Worm (Caenorhabditis elegans): ENCODE data around the gene Y26G10.1.

Gene Y26G10.1

ce11 chrV:17732516-17732915 is 36.8 kb upstream of the Y26G10.1 start, which contains the start of gene twk-42:
Gene twk-42 (minus strand): TSS chrV:17732616.
- TF ChIP-seq lin-40 (tag; optimal IDR thresholded peaks at IDR 0.05) (no peak), zim-3 (tag; optimal IDR thresholded peaks at IDR 0.05) (no peak), hsf-1 (GFP tag; IDR thresholded peaks at IDR 0.05) (no peak), ccch-3 (GFP tag; optimal IDR thresholded peaks at IDR 0.05) (no peak), madf-10 (tag; optimal IDR thresholded peaks at IDR 0.05) (no peak), die-1 (tag; optimal IDR thresholded peaks at IDR 0.05) (no peak), F39B2.1 (GFP tag; IDR thresholded peaks at IDR 0.05) (no peak), tlf-1 (GFP tag; optimal IDR thresholded peaks at IDR 0.05) (no peak), nhr-120 (GFP tag; IDR thresholded peaks at IDR 0.05) (no peak), Y67H2A.10 (GFP tag; conservative IDR thresholded peaks at IDR 0.05) (no peak)

DNA sequence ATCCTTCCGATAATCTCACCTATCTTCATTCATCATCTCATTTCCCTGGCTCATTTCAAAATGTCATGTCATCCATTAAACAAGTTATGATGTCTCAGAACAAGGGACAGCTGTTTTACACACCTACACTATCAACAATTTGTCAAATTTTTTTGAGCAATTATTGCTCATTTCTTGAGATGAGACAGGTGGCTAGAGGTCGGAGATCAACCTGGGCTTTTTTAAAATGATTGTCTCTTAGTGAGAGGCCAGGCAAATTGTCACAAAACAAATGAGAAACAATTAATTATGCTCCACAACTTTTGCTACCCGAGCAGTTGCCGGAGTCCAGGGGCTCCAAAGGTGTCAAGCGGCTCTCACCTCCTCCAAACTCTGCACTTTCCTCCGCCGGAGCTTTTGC is 33.1 kb upstream of the Y26G10.1 start:
- TF ChIP-seq rpc-1 (optimal IDR thresholded peaks at IDR 0.05) (no peak), rpc-1 (tag; optimal IDR thresholded peaks at IDR 0.05) (no peak), B0336.3 (GFP tag; IDR thresholded peaks at IDR 0.05) (no peak), rec-8 (tag; optimal IDR thresholded peaks at IDR 0.05) (no peak), ekl-4 (GFP tag; IDR thresholded peaks at IDR 0.05) (no peak), mcd-1 (GFP tag; IDR thresholded peaks at IDR 0.05) (no peak), snpc-3.4 (tag; optimal IDR thresholded peaks at IDR 0.05) (no peak), Y95B8A.8 (GFP tag; IDR thresholded peaks at IDR 0.05) (no peak), somi-1 (GFP tag; optimal IDR thresholded peaks at IDR 0.05) (no peak), ccch-3 (GFP tag; optimal IDR thresholded peaks at IDR 0.05) (no peak), F57C9.4 (tag; optimal IDR thresholded peaks at IDR 0.05) (no peak), attf-3 (GFP tag; conservative IDR thresholded peaks at IDR 0.05) (no peak), hlh-12 (tag; optimal IDR thresholded peaks at IDR 0.05) (no peak), hmg-1.2 (GFP tag; IDR thresholded peaks at IDR 0.05) (no peak), madf-6 (GFP tag; IDR thresholded peaks at IDR 0.05) (no peak), mel-28 (tag; optimal IDR thresholded peaks at IDR 0.05; ENCODE audit: borderline replicate concordance) (no peak), tbp1 (GFP tag; optimal IDR thresholded peaks at IDR 0.05) (no peak), bed-2 (GFP tag; IDR thresholded peaks at IDR 0.05) (no peak), mxl-1 (tag; optimal IDR thresholded peaks at IDR 0.05) (no peak), hsf-1 (GFP tag; IDR thresholded peaks at IDR 0.05) (no peak), egl-44 (GFP tag; IDR thresholded peaks at IDR 0.05) (no peak)

DNA sequence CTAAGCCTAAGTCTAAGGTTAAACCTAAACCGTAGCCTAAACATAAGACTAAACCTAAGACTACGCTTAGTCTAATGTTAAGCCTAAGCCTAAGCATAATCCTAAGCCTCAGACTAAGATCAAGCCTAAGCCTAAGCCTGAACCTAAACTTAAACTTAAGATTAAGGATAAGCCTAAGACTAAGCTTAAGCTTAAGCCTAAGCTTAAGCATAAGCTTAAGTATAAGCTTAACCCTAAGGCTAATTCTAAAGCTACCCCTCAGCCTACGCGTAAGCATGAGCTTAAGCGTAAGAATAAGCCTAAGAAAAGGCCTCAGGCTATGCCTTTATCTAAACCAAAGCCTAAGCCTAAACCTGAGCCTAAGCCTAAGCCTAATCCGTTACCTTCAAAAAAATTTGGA is 32.6 kb upstream of the Y26G10.1 start:
- TF ChIP-seq snpc-3.4 (tag; optimal IDR thresholded peaks at IDR 0.05) (no peak), dpff-1 (tag; optimal IDR thresholded peaks at IDR 0.05) (no peak), fkh-3 (tag; optimal IDR thresholded peaks at IDR 0.05) (no peak), Y53G8AR.9 (GFP tag; conservative IDR thresholded peaks at IDR 0.05) (no peak), Y67H2A.10 (GFP tag; conservative IDR thresholded peaks at IDR 0.05) (no peak), aptf-2 (GFP tag; conservative IDR thresholded peaks at IDR 0.05) (no peak), hmg-20 (GFP tag; IDR thresholded peaks at IDR 0.05) (no peak), T07F8.4 (tag; optimal IDR thresholded peaks at IDR 0.05) (no peak)

DNA sequence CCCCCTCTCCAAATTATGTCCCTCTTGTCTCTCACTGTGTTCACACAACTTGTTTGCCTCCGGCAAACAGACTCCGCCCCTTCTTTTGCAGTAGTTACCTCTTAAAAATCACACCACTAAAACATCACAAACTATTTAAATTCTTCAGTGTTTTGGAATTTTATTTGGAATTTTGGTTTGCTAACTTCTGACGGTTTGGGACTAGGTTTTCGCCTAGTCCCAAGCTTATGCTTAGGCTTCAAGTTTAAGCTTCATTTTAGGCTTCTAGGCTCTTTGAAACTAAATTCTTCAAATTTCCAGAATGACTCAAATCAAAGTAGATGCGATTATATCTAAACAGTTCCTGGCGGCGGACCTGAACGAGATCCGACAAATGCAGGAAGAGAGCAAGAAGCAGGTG is 29.0 kb upstream of the Y26G10.1 start, which contains the start of gene fat-5:
TSS of gene fat-5 (plus strand) at position 301 of the 400 bp plus-strand sequence.
- TF ChIP-seq F57A8.1 (GFP tag; optimal IDR thresholded peaks at IDR 0.05) (no peak), bed-2 (GFP tag; IDR thresholded peaks at IDR 0.05) (no peak)
